Worm (Caenorhabditis elegans) whole organism, mixed stage, embryonic: Measurements from ENCODE around the gene marc-1.

Experiments
- ces-1 ChIP-seq: fragments of 150-350 bp; optimal IDR thresholded peaks from 2 replicates; lab custom pipeline; 2014; ENCODE audit warnings: missing biosample characterization, missing genetic modification reagents, missing genetic modification characterization
- elt-3 ChIP-seq: fragments of 150-350 bp; optimal IDR thresholded peaks from 2 replicates; lab custom pipeline; 2014; ENCODE audit warnings: missing biosample characterization, missing genetic modification characterization
- lin-32 ChIP-seq: fragments of 200-800 bp; sonication (Bioruptor generic); optimal IDR thresholded peaks from 2 replicates; lab custom pipeline; 2018; ENCODE audit warnings: mild to moderate bottlenecking, missing genetic modification characterization, missing compliant biosample characterization
- lsy-2 ChIP-seq: fragments of 150-350 bp; optimal IDR thresholded peaks from 2 replicates; lab custom pipeline; 2014; ENCODE audit warnings: missing biosample characterization, missing genetic modification characterization
- pha-4 ChIP-seq: fragments of 150-350 bp; optimal IDR thresholded peaks from 2 replicates; lab custom pipeline; 2018; ENCODE audit warnings: missing biosample characterization, missing genetic modification reagents, missing genetic modification characterization
- snpc-4 ChIP-seq: fragments of 150-350 bp; optimal IDR thresholded peaks from 2 replicates; lab custom pipeline; 2014; ENCODE audit warnings: missing biosample characterization, missing genetic modification characterization

ce11 chrV:9754459-9754858 lies 15.0 kb downstream of the marc-1 start, which contains the start of gene F58E6.5:
- TF ChIP-seq snpc-4 (tag; lab: Kevin White, UChicago) (no peak), pha-4 (no peak), lin-32 (GFP tag; lab: Kevin White, UChicago) (no peak), ces-1 (GFP tag; lab: Kevin White, UChicago) (no peak), lsy-2 (tag; lab: Kevin White, UChicago) (no peak), elt-3 (tag; lab: Kevin White, UChicago) (no peak)
